In the genomic region with DNA sequence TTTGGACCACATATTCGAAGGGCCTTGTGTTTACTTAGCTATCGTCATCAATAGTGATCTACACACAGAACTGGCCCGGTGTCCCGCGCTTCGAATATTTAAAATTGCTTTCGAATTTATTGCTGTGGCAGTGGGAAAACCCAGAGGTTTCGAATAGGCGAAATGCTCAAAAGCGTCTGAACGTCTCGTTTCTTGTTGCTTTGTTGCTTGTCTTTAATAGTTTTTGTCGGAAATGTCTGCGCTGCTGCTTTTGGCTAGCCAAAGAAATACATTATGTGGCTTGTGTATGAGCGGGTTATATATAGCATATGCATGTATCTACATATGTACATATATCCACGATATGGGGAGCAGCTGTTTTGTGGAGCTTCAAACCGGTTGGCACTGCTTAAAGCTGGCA, we compare ENCODE assay signal across 3 fruit fly cellular contexts.
A peak's percentile ranks its signal among the peaks of the same experiment; 100 is the strongest.
TF ChIP-seq lines count a peak whose summit lies in the region.

No protein-coding gene starts in this region.

- TF ChIP-seq CTCF in whole organism, embryonic (GFP tag; optimal IDR thresholded peaks at IDR 0.05; lab: Kevin White, UChicago), result no peak

TF ChIP-seq in whole organism, embryonic, 481 proteins besides CTCF, POLR2A, EP300 and RAD21 (continues in another document):
- TF ChIP-seq CkIIα-i1 (GFP tag; IDR thresholded peaks at IDR 0.05; lab: Robert Waterston, UW) (no peak), CG11723 (GFP tag; optimal IDR thresholded peaks at IDR 0.05; lab: Kevin White, UChicago) (no peak), Eip74EF (GFP tag; optimal IDR thresholded peaks at IDR 0.05; lab: Kevin White, UChicago) (peak in 1 of 2 experiments; percentile 3), Rfx (GFP tag; IDR thresholded peaks at IDR 0.05; lab: Robert Waterston, UW) (0 out of 2 replicates have a peak, but pooled peaks have one; percentile 15), grau (tag; optimal IDR thresholded peaks at IDR 0.05; lab: Kevin White, UChicago) (no peak), chinmo (GFP tag; IDR thresholded peaks at IDR 0.05; lab: Robert Waterston, UW; ENCODE audit: partially characterized antibody) (peak; percentile 88; the same call in 3 of the 4 replicates), Sry-δ (GFP tag; optimal IDR thresholded peaks at IDR 0.05; lab: Kevin White, UChicago) (no peak), wdn (GFP tag; IDR thresholded peaks at IDR 0.05; lab: Robert Waterston, UW) (no peak), twi (tag; optimal IDR thresholded peaks at IDR 0.05; lab: Kevin White, UChicago) (peak; percentile 23), CG16813 (GFP tag; IDR thresholded peaks at IDR 0.05; lab: Robert Waterston, UW; ENCODE audit: partially characterized antibody) (no peak), Optix (GFP tag; IDR thresholded peaks at IDR 0.05; lab: Robert Waterston, UW) (no peak), CG12769 (tag; optimal IDR thresholded peaks at IDR 0.05; lab: Kevin White, UChicago) (peak; percentile 61), CG3838 (GFP tag; optimal IDR thresholded peaks at IDR 0.05; lab: Kevin White, UChicago) (peak; percentile 5), CG9609 (GFP tag; optimal IDR thresholded peaks at IDR 0.05; lab: Kevin White, UChicago) (no peak), Asciz (GFP tag; optimal IDR thresholded peaks at IDR 0.05; lab: Kevin White, UChicago) (no peak), nau (GFP tag; optimal IDR thresholded peaks at IDR 0.05; lab: Kevin White, UChicago) (peak; percentile 6), CG10543 (GFP tag; optimal IDR thresholded peaks at IDR 0.05; lab: Kevin White, UChicago) (peak; percentile 55), fd96Cb (tag; optimal IDR thresholded peaks at IDR 0.05; lab: Kevin White, UChicago) (no peak), Med (GFP tag; lab: Kevin White, UChicago) (peak; percentile 69), CG5180 (GFP tag; optimal IDR thresholded peaks at IDR 0.05; lab: Kevin White, UChicago) (no peak), CG17612 (GFP tag; IDR thresholded peaks at IDR 0.05; lab: Robert Waterston, UW) (no peak), pros (GFP tag; optimal IDR thresholded peaks at IDR 0.05; lab: Kevin White, UChicago) (peak; percentile 28), CG2199 (GFP tag; IDR thresholded peaks at IDR 0.05; lab: Robert Waterston, UW) (peak; percentile 75; the same call in 2 of the 3 replicates), Opbp (GFP tag; IDR thresholded peaks at IDR 0.05; lab: Robert Waterston, UW; ENCODE audit: partially characterized antibody) (0 out of 3 replicates have a peak, but pooled peaks have one; percentile 7), abd-A (tag; optimal IDR thresholded peaks at IDR 0.05; lab: Kevin White, UChicago) (peak; percentile 58), so (GFP tag; IDR thresholded peaks at IDR 0.05; lab: Robert Waterston, UW) (no peak), CG13894 (tag; optimal IDR thresholded peaks at IDR 0.05; lab: Kevin White, UChicago) (peak; percentile 51), sd (tag; optimal IDR thresholded peaks at IDR 0.05; lab: Kevin White, UChicago) (peak; percentile 85)

TF ChIP-seq in whole organism, prepupa, 60 proteins besides CTCF, POLR2A, EP300 and RAD21:
- TF ChIP-seq Hr4 (GFP tag; optimal IDR thresholded peaks at IDR 0.05; lab: Kevin White, UChicago) (no peak), dsx (GFP tag; optimal IDR thresholded peaks at IDR 0.05; lab: Kevin White, UChicago; ENCODE audit: poor library complexity, severe bottlenecking) (peak; percentile 18)

TF ChIP-seq in whole organism, pupa, 21 proteins besides CTCF, POLR2A, EP300 and RAD21:
- TF ChIP-seq CG12605 (GFP tag; IDR thresholded peaks at IDR 0.05; lab: Robert Waterston, UW) (no peak), CG10348 (GFP tag; IDR thresholded peaks at IDR 0.05; lab: Robert Waterston, UW) (no peak), CG4496 (GFP tag; IDR thresholded peaks at IDR 0.05; lab: Robert Waterston, UW) (0 out of 3 replicates have a peak, but pooled peaks have one; percentile 23)
